Fruit fly (Drosophila melanogaster): ENCODE measurements around the gene CG42570.

CG42570 gene

DNA sequence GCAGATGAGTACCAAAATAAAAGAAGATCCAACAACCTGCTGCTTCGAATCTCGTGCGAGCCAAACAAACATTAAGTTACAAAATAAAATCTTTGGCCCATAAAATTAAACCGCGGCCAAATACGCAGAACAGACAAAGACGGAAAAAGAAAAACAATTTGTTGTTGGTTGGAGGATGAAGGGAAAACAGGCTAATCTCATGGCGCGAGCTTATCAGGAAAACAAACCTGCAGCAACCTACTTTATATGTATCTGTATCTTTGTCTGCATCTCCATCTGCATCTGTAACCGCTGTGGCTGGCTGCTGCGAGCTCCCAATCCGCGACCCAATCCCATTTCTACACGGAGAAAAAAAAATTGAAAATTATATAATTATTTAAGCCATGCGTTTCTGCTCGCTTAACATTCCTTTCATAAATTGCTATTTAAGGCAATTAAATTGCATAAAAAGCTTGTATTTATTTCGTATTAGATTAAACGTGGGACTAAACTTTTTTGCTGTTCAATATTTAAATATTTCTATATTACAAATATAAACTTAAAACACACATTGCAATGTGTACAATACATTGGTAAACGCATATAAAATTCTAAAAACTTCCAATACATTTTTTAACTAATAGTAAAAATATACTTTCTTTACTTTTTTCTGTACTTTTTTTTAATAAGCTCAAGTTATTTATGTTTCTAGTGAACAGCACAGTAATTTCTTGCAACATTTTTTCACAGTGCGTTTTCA lies 24.7 kb upstream of the CG42570 start (continued):
- peak; percentile 15 for TF ChIP-seq ind (GFP tag; optimal IDR thresholded peaks at IDR 0.05)
- peak; percentile 50 for TF ChIP-seq CG8359 (GFP tag; optimal IDR thresholded peaks at IDR 0.05; ENCODE audit: borderline replicate concordance)
- TF ChIP-seq H2.0 (GFP tag; IDR thresholded peaks at IDR 0.05), result no peak
- no peak for TF ChIP-seq bbx (GFP tag; IDR thresholded peaks at IDR 0.05; ENCODE audit: partially characterized antibody)
- peak; percentile 36 for TF ChIP-seq Blimp-1 (GFP tag; optimal IDR thresholded peaks at IDR 0.05)
- peak; percentile 1; the same call in 1 of the 2 replicates for TF ChIP-seq HLH3B (GFP tag; IDR thresholded peaks at IDR 0.05)
- TF ChIP-seq phol (tag; optimal IDR thresholded peaks at IDR 0.05), result peak; percentile 78
- no peak for TF ChIP-seq CG2889 (GFP tag; IDR thresholded peaks at IDR 0.05)
- TF ChIP-seq al (GFP tag; IDR thresholded peaks at IDR 0.05), result no peak
- no peak for TF ChIP-seq BtbVII (GFP tag; optimal IDR thresholded peaks at IDR 0.05)
- no peak for TF ChIP-seq HLH4C (GFP tag; IDR thresholded peaks at IDR 0.05; ENCODE audit: partially characterized antibody)
- TF ChIP-seq CG17186 (GFP tag; optimal IDR thresholded peaks at IDR 0.05), result no peak
- no peak for TF ChIP-seq sens-2 (GFP tag; IDR thresholded peaks at IDR 0.05)
- no peak for TF ChIP-seq Mad (GFP tag; optimal IDR thresholded peaks at IDR 0.05)
- no peak for TF ChIP-seq wor (GFP tag; IDR thresholded peaks at IDR 0.05)
- no peak for TF ChIP-seq Lpt (GFP tag; optimal IDR thresholded peaks at IDR 0.05)
- no peak for TF ChIP-seq CG6654 (GFP tag; optimal IDR thresholded peaks at IDR 0.05)
- TF ChIP-seq CG12942 (GFP tag; optimal IDR thresholded peaks at IDR 0.05), result no peak
- no peak for TF ChIP-seq CG5953 (GFP tag; IDR thresholded peaks at IDR 0.05)
- peak; percentile 32 for TF ChIP-seq CG6254 (GFP tag; optimal IDR thresholded peaks at IDR 0.05)
- no peak for TF ChIP-seq NC2β (GFP tag; optimal IDR thresholded peaks at IDR 0.05)
- TF ChIP-seq CG14667 (GFP tag; IDR thresholded peaks at IDR 0.05), result no peak
- peak; percentile 31 for TF ChIP-seq CG18476 (GFP tag; optimal IDR thresholded peaks at IDR 0.05)
- no peak for TF ChIP-seq CG11696 (GFP tag; IDR thresholded peaks at IDR 0.05)
- TF ChIP-seq dmrt99B (tag; optimal IDR thresholded peaks at IDR 0.05), result peak; percentile 49
- no peak for TF ChIP-seq CG4707 (GFP tag; optimal IDR thresholded peaks at IDR 0.05)
- no peak for TF ChIP-seq CG18599 (GFP tag; optimal IDR thresholded peaks at IDR 0.05)
- peak; percentile 47 for TF ChIP-seq D19A (tag; optimal IDR thresholded peaks at IDR 0.05)
- TF ChIP-seq sqz (GFP tag; optimal IDR thresholded peaks at IDR 0.05), result no peak
- no peak for TF ChIP-seq cg (GFP tag; optimal IDR thresholded peaks at IDR 0.05)
- no peak for TF ChIP-seq CG8765 (GFP tag; IDR thresholded peaks at IDR 0.05)
- TF ChIP-seq stc (GFP tag; IDR thresholded peaks at IDR 0.05), result no peak
- TF ChIP-seq CG12391 (tag; optimal IDR thresholded peaks at IDR 0.05), result peak; percentile 44
- no peak for TF ChIP-seq CG3065 (GFP tag; optimal IDR thresholded peaks at IDR 0.05)
- no peak for TF ChIP-seq CG8290 (GFP tag; optimal IDR thresholded peaks at IDR 0.05)
- no peak for TF ChIP-seq CG8290 (tag; optimal IDR thresholded peaks at IDR 0.05)
- peak; percentile 1 for TF ChIP-seq Usf (GFP tag; optimal IDR thresholded peaks at IDR 0.05)
- TF ChIP-seq CG8089 (GFP tag; optimal IDR thresholded peaks at IDR 0.05), result no peak
- TF ChIP-seq Fer1 (GFP tag; optimal IDR thresholded peaks at IDR 0.05), result no peak
- TF ChIP-seq gsb (GFP tag; IDR thresholded peaks at IDR 0.05), result no peak
- TF ChIP-seq CG13123 (GFP tag; optimal IDR thresholded peaks at IDR 0.05), result no peak
- TF ChIP-seq CG14860 (GFP tag; IDR thresholded peaks at IDR 0.05; ENCODE audit: partially characterized antibody), result no peak
- no peak for TF ChIP-seq NK7.1 (GFP tag; optimal IDR thresholded peaks at IDR 0.05)
- no peak for TF ChIP-seq Sry-β (GFP tag; optimal IDR thresholded peaks at IDR 0.05)
- no peak for TF ChIP-seq fu2 (GFP tag; optimal IDR thresholded peaks at IDR 0.05)
- no peak for TF ChIP-seq ATbp (GFP tag; optimal IDR thresholded peaks at IDR 0.05)
- no peak for TF ChIP-seq tx (GFP tag; optimal IDR thresholded peaks at IDR 0.05)
- TF ChIP-seq TFAM (GFP tag; optimal IDR thresholded peaks at IDR 0.05), result no peak
- TF ChIP-seq aop (GFP tag; IDR thresholded peaks at IDR 0.05), result no peak
- TF ChIP-seq ttk (GFP tag; IDR thresholded peaks at IDR 0.05), result 0 out of 2 replicates have a peak, but pooled peaks have one; percentile 15
- TF ChIP-seq CG2202 (tag; optimal IDR thresholded peaks at IDR 0.05), result no peak
